Worm (Caenorhabditis elegans) whole organism, L2 larva: ENCODE results near the gene txt-18.
A peak's percentile ranks its signal among the peaks of the same experiment; 100 is the strongest.

ENCODE experiments used
- C34F6.9 ChIP-seq: fragments of 150-350 bp; optimal IDR thresholded peaks from 2 replicates; lab custom pipeline; 2014; ENCODE audit warnings: missing biosample characterization, missing genetic modification characterization
- F13H6.1 ChIP-seq: sonication (generic microtip); optimal IDR thresholded peaks from 2 replicates; lab custom pipeline; 2016; ENCODE audit warnings: missing genetic modification characterization, missing compliant biosample characterization
- R02D3.7 ChIP-seq: fragments of 150-350 bp; optimal IDR thresholded peaks from 2 replicates; lab custom pipeline; 2014; ENCODE audit warnings: missing biosample characterization, missing genetic modification characterization
- Y55F3AM.14 ChIP-seq: fragments of 200-800 bp; sonication (Bioruptor generic); optimal IDR thresholded peaks from 2 replicates; lab custom pipeline; 2018; ENCODE audit warnings: mild to moderate bottlenecking, missing genetic modification characterization, missing compliant biosample characterization
- alr-1 ChIP-seq: fragments of 150-350 bp; optimal IDR thresholded peaks from 2 replicates; lab custom pipeline; 2014; ENCODE audit warnings: missing biosample characterization, missing genetic modification characterization
- ama-1 ChIP-seq: fragments of 150-350 bp; optimal IDR thresholded peaks from 2 replicates; lab custom pipeline; 2018; ENCODE audit warnings: inconsistent platforms
- blmp-1 ChIP-seq: sonication (generic microtip); optimal IDR thresholded peaks from 2 replicates; lab custom pipeline; 2017; ENCODE audit warnings: missing genetic modification characterization, mild to moderate bottlenecking, missing compliant biosample characterization, antibody characterized with exemption, moderate library complexity; ENCODE audit not compliant: insufficient read depth
- ceh-16 ChIP-seq: fragments of 150-350 bp; optimal IDR thresholded peaks from 2 replicates; lab custom pipeline; 2014; ENCODE audit warnings: missing biosample characterization, missing genetic modification characterization
- ceh-82 ChIP-seq: fragments of 150-350 bp; optimal IDR thresholded peaks from 2 replicates; lab custom pipeline; 2014; ENCODE audit warnings: missing biosample characterization, missing genetic modification characterization
- crh-2 ChIP-seq: sonication (generic microtip); optimal IDR thresholded peaks from 2 replicates; lab custom pipeline; 2017; ENCODE audit warnings: missing biosample characterization, missing genetic modification characterization
- dmd-4 ChIP-seq: sonication (generic microtip); optimal IDR thresholded peaks from 2 replicates; lab custom pipeline; 2017; ENCODE audit warnings: missing biosample characterization, missing genetic modification characterization
- egl-27 ChIP-seq: sonication (generic microtip); optimal IDR thresholded peaks from 3 replicates; lab custom pipeline; 2017; ENCODE audit warnings: missing biosample characterization, missing genetic modification reagents, missing genetic modification characterization
- elt-3 ChIP-seq: sonication (generic microtip); optimal IDR thresholded peaks from 2 replicates; lab custom pipeline; 2017; ENCODE audit warnings: missing biosample characterization, missing genetic modification characterization
- fos-1 ChIP-seq: fragments of 150-350 bp; optimal IDR thresholded peaks from 2 replicates; lab custom pipeline; 2014; ENCODE audit warnings: missing biosample characterization, missing genetic modification characterization
- lin-13 ChIP-seq: fragments of 150-350 bp; optimal IDR thresholded peaks from 2 replicates; lab custom pipeline; 2014; ENCODE audit warnings: missing biosample characterization, missing genetic modification reagents, missing genetic modification characterization
- lsy-2 ChIP-seq, 2 experiments: fragments of 150-350 bp in 1 of 2; sonication (generic microtip) in 1 of 2; optimal IDR thresholded peaks; 2 replicates each; lab custom pipeline; 2014 to 2017; ENCODE audit warnings: missing biosample characterization in 2 of 2, missing genetic modification characterization in 2 of 2
- mab-5 ChIP-seq: fragments of 150-350 bp; optimal IDR thresholded peaks from 2 replicates; lab custom pipeline; 2014; ENCODE audit warnings: missing biosample characterization, missing genetic modification characterization
- mbf-1 ChIP-seq: sonication (generic microtip); optimal IDR thresholded peaks from 2 replicates; lab custom pipeline; 2017; ENCODE audit warnings: missing biosample characterization, missing genetic modification characterization
- mdl-1 ChIP-seq, 2 experiments: fragments of 150-350 bp in 1 of 2; sonication (generic microtip) in 1 of 2; optimal IDR thresholded peaks; 2 replicates each; lab custom pipeline; 2017; ENCODE audit warnings: missing biosample characterization in 2 of 2, missing genetic modification characterization in 2 of 2
- nhr-10 ChIP-seq: sonication (generic microtip); optimal IDR thresholded peaks from 2 replicates; lab custom pipeline; 2017; ENCODE audit warnings: missing biosample characterization, missing genetic modification characterization
- nhr-11 ChIP-seq: fragments of 150-350 bp; optimal IDR thresholded peaks from 2 replicates; lab custom pipeline; 2014; ENCODE audit warnings: missing biosample characterization, missing genetic modification characterization
- nhr-129 ChIP-seq: fragments of 150-350 bp; optimal IDR thresholded peaks from 2 replicates; lab custom pipeline; 2014; ENCODE audit warnings: missing biosample characterization, missing genetic modification characterization
- nhr-21 ChIP-seq: fragments of 150-350 bp; optimal IDR thresholded peaks from 2 replicates; lab custom pipeline; 2014; ENCODE audit warnings: missing biosample characterization, missing genetic modification characterization
- nhr-23 ChIP-seq: fragments of 150-350 bp; optimal IDR thresholded peaks from 2 replicates; lab custom pipeline; 2014; ENCODE audit warnings: missing biosample characterization, missing genetic modification reagents, missing genetic modification characterization
- nhr-237 ChIP-seq: fragments of 150-350 bp; optimal IDR thresholded peaks from 2 replicates; lab custom pipeline; 2014; ENCODE audit warnings: missing biosample characterization, missing genetic modification characterization
- nhr-25 ChIP-seq: fragments of 150-350 bp; sonication (generic microtip); optimal IDR thresholded peaks from 3 replicates; lab custom pipeline; 2014; ENCODE audit warnings: missing biosample characterization, missing genetic modification characterization
- nhr-77 ChIP-seq: fragments of 150-350 bp; optimal IDR thresholded peaks from 2 replicates; lab custom pipeline; 2014; ENCODE audit warnings: missing biosample characterization, missing genetic modification characterization
- peb-1 ChIP-seq: fragments of 150-350 bp; optimal IDR thresholded peaks from 2 replicates; lab custom pipeline; 2014; ENCODE audit warnings: missing biosample characterization, missing genetic modification characterization
- sem-4 ChIP-seq: fragments of 150-350 bp; optimal IDR thresholded peaks from 2 replicates; lab custom pipeline; 2014; ENCODE audit warnings: missing biosample characterization, missing genetic modification reagents, missing genetic modification characterization
- skn-1 ChIP-seq: sonication (generic microtip); optimal IDR thresholded peaks from 2 replicates; lab custom pipeline; 2017; ENCODE audit warnings: missing biosample characterization, missing genetic modification characterization
- sma-9 ChIP-seq, 2 experiments: fragments of 150-350 bp in 1 of 2; sonication (generic microtip) in 1 of 2; optimal IDR thresholded peaks; 2 replicates each; lab custom pipeline; 2014 to 2016; ENCODE audit warnings: missing genetic modification characterization in 2 of 2, mild to moderate bottlenecking in 1 of 2, missing biosample characterization in 1 of 2, missing compliant biosample characterization in 1 of 2, missing genetic modification reagents in 1 of 2, moderate library complexity in 1 of 2
- snpc-4 ChIP-seq: fragments of 150-350 bp; optimal IDR thresholded peaks from 2 replicates; lab custom pipeline; 2014; ENCODE audit warnings: missing biosample characterization, missing genetic modification characterization
- unc-39 ChIP-seq: fragments of 150-350 bp; optimal IDR thresholded peaks from 2 replicates; lab custom pipeline; 2014; ENCODE audit warnings: missing biosample characterization, missing genetic modification characterization
- unc-55 ChIP-seq: fragments of 150-350 bp; sonication (generic microtip); optimal IDR thresholded peaks from 3 replicates; lab custom pipeline; 2014; ENCODE audit warnings: missing biosample characterization, missing genetic modification reagents, missing genetic modification characterization
- unc-62 ChIP-seq: fragments of 150-350 bp; optimal IDR thresholded peaks from 2 replicates; lab custom pipeline; 2014; ENCODE audit warnings: missing biosample characterization, missing genetic modification reagents, missing genetic modification characterization
- ztf-1 ChIP-seq: fragments of 200-800 bp; sonication (Bioruptor generic); conservative IDR thresholded peaks from 2 replicates; pipeline ENCODE4 v1.3.6; 2022; ENCODE audit warnings: missing genetic modification characterization, missing compliant biosample characterization
- ztf-11 ChIP-seq: sonication (generic microtip); optimal IDR thresholded peaks from 2 replicates; lab custom pipeline; 2017; ENCODE audit warnings: missing biosample characterization, missing genetic modification characterization
- ztf-4 ChIP-seq: fragments of 150-350 bp; optimal IDR thresholded peaks from 2 replicates; lab custom pipeline; 2014; ENCODE audit warnings: missing biosample characterization, missing genetic modification characterization

The txt-18 gene

ce11 chrII:6343893-6344292 lies at the start of gene txt-18:
TSS of gene txt-18 (plus strand) at chrII:6344072.
- TF ChIP-seq R02D3.7 (tag; lab: Kevin White, UChicago) (no peak), nhr-25 (tag; lab: Kevin White, UChicago) (peak; percentile 72), lin-13 (no peak), unc-55 (GFP tag; lab: Kevin White, UChicago) (peak; percentile 4), mdl-1 (tag; optimal IDR thresholded peaks at IDR 0.05; lab: Kevin White, UChicago) (no peak), F13H6.1 (tag; lab: Kevin White, UChicago) (peak; percentile 13), nhr-21 (tag; lab: Kevin White, UChicago) (peak; percentile 39), sma-9 (GFP tag; optimal IDR thresholded peaks at IDR 0.05; lab: Kevin White, UChicago) (peak; percentile 48), sma-9 (tag; optimal IDR thresholded peaks at IDR 0.05; lab: Kevin White, UChicago) (no peak), crh-2 (tag; lab: Kevin White, UChicago) (peak; percentile 9), snpc-4 (tag; lab: Kevin White, UChicago) (no peak), ceh-16 (tag; lab: Kevin White, UChicago) (no peak), ceh-82 (no peak), nhr-77 (tag; lab: Kevin White, UChicago) (no peak), nhr-237 (tag; lab: Kevin White, UChicago) (no peak), ztf-1 (GFP tag; lab: Robert Waterston, UW) (no peak), egl-27 (tag; lab: Kevin White, UChicago) (peak; percentile 17), nhr-10 (no peak), lsy-2 (tag; optimal IDR thresholded peaks at IDR 0.05; lab: Kevin White, UChicago) (peak in 1 of 2 experiments; percentile 34), blmp-1 (tag; lab: Kevin White, UChicago) (peak; percentile 72), ztf-4 (tag; lab: Kevin White, UChicago) (peak; percentile 6), C34F6.9 (tag; lab: Kevin White, UChicago) (peak; percentile 27), nhr-129 (tag; lab: Kevin White, UChicago) (peak; percentile 59)

DNA sequence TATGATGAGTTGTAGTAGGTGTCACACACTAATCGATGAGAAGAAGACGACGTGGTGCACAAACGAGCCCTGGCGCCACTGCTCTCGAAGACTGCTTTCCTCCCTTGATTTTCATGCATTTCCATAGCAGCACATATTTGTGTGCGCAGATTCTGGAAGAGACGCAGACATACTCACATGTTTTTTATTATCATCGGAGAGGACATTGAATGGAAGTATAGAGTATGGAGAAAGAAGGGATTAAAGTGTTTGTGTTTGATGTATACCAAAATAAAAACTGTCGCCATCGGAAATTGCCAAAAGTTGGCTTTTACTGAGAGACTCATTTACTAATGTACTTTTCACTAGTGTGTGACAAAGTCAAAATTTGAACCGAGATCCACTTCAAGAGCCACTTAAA lies 49.6 kb upstream of the txt-18 start, which contains the start of gene mps-1:
mps-1 (minus strand) TSS at position 101 of the 400 bp plus-strand sequence.
- TF ChIP-seq skn-1 (no peak), ceh-16 (tag; lab: Kevin White, UChicago) (no peak), peb-1 (tag; lab: Kevin White, UChicago) (no peak), elt-3 (tag; lab: Kevin White, UChicago) (no peak), egl-27 (tag; lab: Kevin White, UChicago) (no peak), lsy-2 (tag; optimal IDR thresholded peaks at IDR 0.05; lab: Kevin White, UChicago) (no peak), ama-1 (no peak), sem-4 (tag; lab: Kevin White, UChicago) (no peak), mab-5 (no peak), unc-39 (tag; lab: Kevin White, UChicago) (no peak), nhr-25 (tag; lab: Kevin White, UChicago) (no peak), nhr-129 (tag; lab: Kevin White, UChicago) (no peak), fos-1 (tag; lab: Kevin White, UChicago) (no peak), R02D3.7 (tag; lab: Kevin White, UChicago) (no peak), ztf-1 (GFP tag; lab: Robert Waterston, UW) (no peak), unc-62 (GFP tag; lab: Kevin White, UChicago) (no peak), dmd-4 (tag; lab: Kevin White, UChicago) (no peak), Y55F3AM.14 (no peak), mbf-1 (tag; lab: Kevin White, UChicago) (no peak)

DNA sequence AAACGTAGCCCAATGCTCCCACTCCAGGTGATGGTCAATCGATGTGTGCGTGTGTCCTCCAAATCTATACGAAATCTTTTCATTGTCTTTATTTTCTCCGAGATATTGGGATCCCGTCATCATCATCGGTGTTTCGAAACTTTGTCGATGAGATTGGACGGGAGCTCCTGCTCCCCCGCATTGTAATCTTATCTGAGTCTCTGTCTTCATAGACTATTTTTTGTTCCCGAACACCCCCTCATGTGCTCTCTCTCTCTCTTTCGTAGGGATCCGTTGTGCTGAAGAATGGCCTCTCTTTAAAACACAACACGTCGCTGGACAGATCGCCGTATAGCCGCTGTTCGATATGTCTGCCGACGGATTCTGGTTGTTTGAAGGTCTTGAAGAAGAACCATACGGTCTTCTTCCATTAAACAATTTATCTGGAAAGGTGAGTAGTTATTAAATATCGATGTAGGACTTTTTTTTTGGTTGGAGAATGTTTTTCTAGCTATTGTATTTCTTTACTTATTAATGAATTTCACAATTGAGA lies 40.6 kb upstream of the txt-18 start, which contains the start of gene C29F5.1:
C29F5.1 (plus strand) TSS at position 317 of the 532 bp plus-strand sequence.
- TF ChIP-seq nhr-129 (tag; lab: Kevin White, UChicago) (peak; percentile 46), F13H6.1 (tag; lab: Kevin White, UChicago) (peak; percentile 11), ama-1 (no peak), ztf-11 (tag; lab: Kevin White, UChicago) (no peak), unc-39 (tag; lab: Kevin White, UChicago) (no peak), alr-1 (tag; lab: Kevin White, UChicago) (no peak), mbf-1 (tag; lab: Kevin White, UChicago) (no peak), nhr-11 (tag; lab: Kevin White, UChicago) (no peak), C34F6.9 (tag; lab: Kevin White, UChicago) (no peak), snpc-4 (tag; lab: Kevin White, UChicago) (no peak), nhr-23 (tag; lab: Kevin White, UChicago) (no peak), sma-9 (GFP tag; optimal IDR thresholded peaks at IDR 0.05; lab: Kevin White, UChicago) (peak; percentile 6), sma-9 (tag; optimal IDR thresholded peaks at IDR 0.05; lab: Kevin White, UChicago) (no peak)
